Worm (Caenorhabditis elegans): ENCODE measurements around the gene dhps-1.

ce11 chrII:11967507-11968127 lies 25.2 kb upstream of the dhps-1 start, which contains the start of gene W03C9.5:
- TF ChIP-seq flt-1 (GFP tag; IDR thresholded peaks at IDR 0.05), result peak; percentile 92
- peak; percentile 89 for TF ChIP-seq klf-2 (GFP tag; conservative IDR thresholded peaks at IDR 0.05)
- TF ChIP-seq T22C8.4 (GFP tag; IDR thresholded peaks at IDR 0.05), result peak; percentile 54; the same call in 1 of the 2 replicates
- TF ChIP-seq ztf-23 (GFP tag; IDR thresholded peaks at IDR 0.05), result peak; percentile 88
- peak; percentile 69 for TF ChIP-seq ref-1 (GFP tag; conservative IDR thresholded peaks at IDR 0.05)
- peak; percentile 2 for TF ChIP-seq med-1 (GFP tag; optimal IDR thresholded peaks at IDR 0.05; ENCODE audit: insufficient read depth)
- no peak for TF ChIP-seq tab-1 (GFP tag; IDR thresholded peaks at IDR 0.05)
